Fruit fly (Drosophila melanogaster) whole organism, embryonic: Measurements from ENCODE around the gene CG12118.

Experiments
- CG10543 ChIP-seq: fragments of 200-800 bp; sonication (Bioruptor generic); optimal IDR thresholded peaks from 3 replicates; lab custom pipeline; 2017; ENCODE audit warnings: missing biosample characterization, mild to moderate bottlenecking, missing genetic modification characterization, moderate library complexity
- CG11504 ChIP-seq: fragments of 200-800 bp; sonication (Bioruptor generic); optimal IDR thresholded peaks from 3 replicates; lab custom pipeline; 2019; ENCODE audit warnings: missing biosample characterization, mild to moderate bottlenecking, missing genetic modification characterization, moderate library complexity
- CG12236 ChIP-seq: fragments of 200-800 bp; sonication (Bioruptor generic); optimal IDR thresholded peaks from 2 replicates; lab custom pipeline; 2016; ENCODE audit warnings: missing biosample characterization, missing genetic modification characterization
- CG13123 ChIP-seq: fragments of 200-800 bp; sonication (Bioruptor generic); optimal IDR thresholded peaks from 2 replicates; lab custom pipeline; 2016; ENCODE audit warnings: missing biosample characterization, missing genetic modification characterization
- CG13287 ChIP-seq: fragments of 200-800 bp; sonication (Bioruptor generic); IDR thresholded peaks from 2 replicates; pipeline ENCODE4 v1.3.6; 2022; ENCODE audit warnings: missing biosample characterization, missing genetic modification characterization; ENCODE audit not compliant: partially characterized antibody
- CG14965 ChIP-seq: fragments of 200-800 bp; sonication (Bioruptor generic); optimal IDR thresholded peaks from 2 replicates; lab custom pipeline; 2016; ENCODE audit warnings: missing biosample characterization, missing genetic modification characterization, borderline replicate concordance
- CG15479 ChIP-seq: fragments of 200-800 bp; sonication (Bioruptor generic); optimal IDR thresholded peaks from 3 replicates; lab custom pipeline; 2019; ENCODE audit warnings: missing biosample characterization, mild to moderate bottlenecking, missing genetic modification characterization, moderate library complexity
- CG16813 ChIP-seq: fragments of 200-800 bp; sonication (Bioruptor generic); IDR thresholded peaks from 3 replicates; pipeline ENCODE4 v1.3.6; 2022; ENCODE audit warnings: missing biosample characterization, missing genetic modification characterization; ENCODE audit not compliant: partially characterized antibody
- CG17568 ChIP-seq: fragments of 200-800 bp; sonication (Bioruptor generic); optimal IDR thresholded peaks from 2 replicates; lab custom pipeline; 2018; ENCODE audit warnings: missing biosample characterization, mild to moderate bottlenecking, missing genetic modification characterization, moderate library complexity
- CG17612 ChIP-seq: fragments of 200-800 bp; sonication (Bioruptor generic); IDR thresholded peaks from 2 replicates; pipeline ENCODE4 v1.3.6; 2022; ENCODE audit warnings: missing biosample characterization, missing genetic modification characterization
- CG2120 ChIP-seq: fragments of 200-800 bp; sonication (Bioruptor generic); optimal IDR thresholded peaks from 3 replicates; lab custom pipeline; 2016; ENCODE audit warnings: missing biosample characterization, missing genetic modification characterization
- CG2712 ChIP-seq: fragments of 200-800 bp; optimal IDR thresholded peaks from 3 replicates; lab custom pipeline; 2019; ENCODE audit warnings: missing biosample characterization, mild to moderate bottlenecking, missing genetic modification characterization, moderate library complexity
- CG34376 ChIP-seq: fragments of 200-800 bp; sonication (Bioruptor generic); optimal IDR thresholded peaks from 2 replicates; lab custom pipeline; 2018; ENCODE audit warnings: missing biosample characterization, mild to moderate bottlenecking, missing genetic modification characterization
- CG34422 ChIP-seq: fragments of 200-800 bp; sonication (Bioruptor generic); IDR thresholded peaks from 3 replicates; pipeline ENCODE4 v1.3.6; 2022; ENCODE audit warnings: missing biosample characterization, missing genetic modification characterization
- CG7963 ChIP-seq: fragments of 200-800 bp; sonication (Bioruptor generic); IDR thresholded peaks from 3 replicates; pipeline ENCODE4 v1.3.6; 2022; ENCODE audit warnings: missing biosample characterization, missing genetic modification characterization; ENCODE audit not compliant: partially characterized antibody
- CG8924 ChIP-seq: fragments of 200-800 bp; optimal IDR thresholded peaks from 3 replicates; lab custom pipeline; 2019; ENCODE audit warnings: missing biosample characterization, mild to moderate bottlenecking, missing genetic modification characterization, moderate library complexity
- CG9215 ChIP-seq: fragments of 200-800 bp; sonication (Bioruptor generic); IDR thresholded peaks from 2 replicates; pipeline ENCODE4 v1.3.6; 2022; ENCODE audit warnings: missing biosample characterization, missing genetic modification characterization
- CG9437 ChIP-seq: fragments of 200-800 bp; sonication (Bioruptor generic); optimal IDR thresholded peaks from 2 replicates; lab custom pipeline; 2018; ENCODE audit warnings: missing biosample characterization, mild to moderate bottlenecking, missing genetic modification characterization
- Dek ChIP-seq: fragments of 200-800 bp; sonication (Bioruptor generic); optimal IDR thresholded peaks from 3 replicates; lab custom pipeline; 2019; ENCODE audit warnings: missing biosample characterization, mild to moderate bottlenecking, missing genetic modification characterization, moderate library complexity
- Fer3 ChIP-seq: fragments of 200-800 bp; sonication (Bioruptor generic); optimal IDR thresholded peaks from 2 replicates; lab custom pipeline; 2018; ENCODE audit warnings: missing biosample characterization, mild to moderate bottlenecking, missing genetic modification characterization, moderate library complexity
- HLH4C ChIP-seq: fragments of 200-800 bp; sonication (Bioruptor generic); IDR thresholded peaks from 3 replicates; pipeline ENCODE4 v1.3.6; 2022; ENCODE audit warnings: missing biosample characterization, missing genetic modification characterization; ENCODE audit not compliant: partially characterized antibody
- Hr78 ChIP-seq, 2 experiments: fragments of 200-800 bp in 1 of 2; fragments of >200 bp in 1 of 2; sonication (Bioruptor generic) in 1 of 2; optimal IDR thresholded peaks; 2 replicates each; lab custom pipeline; 2017 to 2019; ENCODE audit warnings: missing biosample characterization in 2 of 2, missing genetic modification characterization in 2 of 2, mild to moderate bottlenecking in 1 of 2, moderate library complexity in 1 of 2
- Trl ChIP-seq, 3 experiments: fragments of >200 bp in 2 of 3; fragments of 200-800 bp in 1 of 3; sonication (Bioruptor generic) in 1 of 3; optimal IDR thresholded peaks; 2 replicates in 1 of 3; 3 replicates in 2 of 3; lab custom pipeline; 2016 to 2017; ENCODE audit warnings: missing biosample characterization in 1 of 3, missing genetic modification characterization in 1 of 3
- YL-1 ChIP-seq: fragments of 200-800 bp; sonication (Bioruptor generic); optimal IDR thresholded peaks from 3 replicates; lab custom pipeline; 2017; ENCODE audit warnings: missing biosample characterization, mild to moderate bottlenecking, missing genetic modification characterization
- ase ChIP-seq: fragments of 200-800 bp; sonication (Bioruptor generic); IDR thresholded peaks from 3 replicates; pipeline ENCODE4 v1.3.6; 2022; ENCODE audit warnings: missing biosample characterization, missing genetic modification characterization
- az2 ChIP-seq: fragments of 200-800 bp; sonication (Bioruptor generic); optimal IDR thresholded peaks from 3 replicates; lab custom pipeline; 2016; ENCODE audit warnings: missing biosample characterization, missing genetic modification characterization
- bsh ChIP-seq, 2 experiments: fragments of 200-800 bp; sonication (Bioruptor generic); optimal IDR thresholded peaks; 2 replicates each; lab custom pipeline; 2017 to 2018; ENCODE audit warnings: mild to moderate bottlenecking in 2 of 2, missing biosample characterization in 2 of 2, missing genetic modification characterization in 2 of 2, moderate library complexity in 1 of 2
- chinmo ChIP-seq: fragments of 200-800 bp; sonication (Bioruptor generic); IDR thresholded peaks from 4 replicates; pipeline ENCODE4 v1.3.6; 2022; ENCODE audit warnings: missing biosample characterization, missing genetic modification characterization; ENCODE audit not compliant: partially characterized antibody
- chm ChIP-seq: fragments of 200-800 bp; sonication (Bioruptor generic); IDR thresholded peaks from 2 replicates; pipeline ENCODE4 v1.3.6; 2022; ENCODE audit warnings: missing biosample characterization, missing genetic modification characterization
- crol ChIP-seq: fragments of 200-800 bp; sonication (Bioruptor generic); IDR thresholded peaks from 2 replicates; pipeline ENCODE4 v1.3.6; 2022; ENCODE audit warnings: missing biosample characterization, missing genetic modification characterization
- crp ChIP-seq, 2 experiments: fragments of 200-800 bp; sonication (Bioruptor generic); optimal IDR thresholded peaks; 2 replicates in 1 of 2; 3 replicates in 1 of 2; lab custom pipeline; 2017; ENCODE audit warnings: missing biosample characterization in 2 of 2, missing genetic modification characterization in 2 of 2, mild to moderate bottlenecking in 1 of 2, moderate library complexity in 1 of 2
- gcm2 ChIP-seq: fragments of 200-800 bp; sonication (Bioruptor generic); optimal IDR thresholded peaks from 2 replicates; lab custom pipeline; 2016; ENCODE audit warnings: missing biosample characterization, missing genetic modification characterization
- gro ChIP-seq: fragments of 200-800 bp; sonication (Bioruptor generic); optimal IDR thresholded peaks from 2 replicates; lab custom pipeline; 2016; ENCODE audit warnings: missing biosample characterization, missing genetic modification characterization
- her ChIP-seq: fragments of 200-800 bp; sonication (Bioruptor generic); optimal IDR thresholded peaks from 2 replicates; lab custom pipeline; 2016; ENCODE audit warnings: missing biosample characterization, missing genetic modification characterization
- kni ChIP-seq: fragments of 200-800 bp; sonication (Bioruptor generic); optimal IDR thresholded peaks from 3 replicates; lab custom pipeline; 2017; ENCODE audit warnings: mild to moderate bottlenecking, missing biosample characterization, missing genetic modification reagents, missing genetic modification characterization
- knrl ChIP-seq: fragments of 200-800 bp; sonication (Bioruptor generic); IDR thresholded peaks from 3 replicates; pipeline ENCODE4 v1.3.6; 2022; ENCODE audit warnings: missing biosample characterization, missing genetic modification characterization; ENCODE audit not compliant: partially characterized antibody
- lbe ChIP-seq: fragments of 200-800 bp; sonication (Bioruptor generic); optimal IDR thresholded peaks from 2 replicates; lab custom pipeline; 2016; ENCODE audit warnings: missing biosample characterization, mild to moderate bottlenecking, missing genetic modification characterization
- lmd ChIP-seq: fragments of 200-800 bp; sonication (Bioruptor generic); IDR thresholded peaks from 2 replicates; pipeline ENCODE4 v1.3.6; 2022; ENCODE audit warnings: missing biosample characterization, missing genetic modification characterization
- odd ChIP-seq: fragments of 200-800 bp; sonication (Bioruptor generic); optimal IDR thresholded peaks from 2 replicates; lab custom pipeline; 2017; ENCODE audit warnings: missing biosample characterization, mild to moderate bottlenecking, missing genetic modification characterization
- phol ChIP-seq: fragments of 200-800 bp; sonication (Bioruptor generic); optimal IDR thresholded peaks from 3 replicates; lab custom pipeline; 2018; ENCODE audit warnings: missing biosample characterization, mild to moderate bottlenecking, missing genetic modification characterization, moderate library complexity
- psq ChIP-seq: fragments of 200-800 bp; sonication (Bioruptor generic); optimal IDR thresholded peaks from 2 replicates; lab custom pipeline; 2017; ENCODE audit warnings: missing biosample characterization, missing genetic modification characterization
- repo ChIP-seq: fragments of 200-800 bp; sonication (Bioruptor generic); optimal IDR thresholded peaks from 2 replicates; lab custom pipeline; 2016; ENCODE audit warnings: missing biosample characterization, missing genetic modification characterization
- sqz ChIP-seq: fragments of 200-800 bp; sonication (Bioruptor generic); optimal IDR thresholded peaks from 3 replicates; lab custom pipeline; 2018; ENCODE audit warnings: missing biosample characterization, mild to moderate bottlenecking, missing genetic modification characterization
- sr ChIP-seq: fragments of 200-800 bp; sonication (Bioruptor generic); IDR thresholded peaks from 3 replicates; pipeline ENCODE4 v1.3.6; 2022; ENCODE audit warnings: missing biosample characterization, missing genetic modification characterization
- sug ChIP-seq: fragments of 200-800 bp; optimal IDR thresholded peaks from 2 replicates; lab custom pipeline; 2019; ENCODE audit warnings: missing biosample characterization, mild to moderate bottlenecking, missing genetic modification characterization, moderate library complexity
- tna ChIP-seq: fragments of 200-800 bp; sonication (Bioruptor generic); IDR thresholded peaks from 2 replicates; pipeline ENCODE4 v1.3.6; 2022; ENCODE audit warnings: missing biosample characterization, missing genetic modification characterization; ENCODE audit not compliant: partially characterized antibody
- tup ChIP-seq: fragments of 200-800 bp; sonication (Bioruptor generic); optimal IDR thresholded peaks from 2 replicates; lab custom pipeline; 2016; ENCODE audit warnings: missing biosample characterization, mild to moderate bottlenecking, missing genetic modification characterization, moderate library complexity

The CG12118 gene

dm6 chrX:9163645-9164509 is 32.3 kb downstream of the CG12118 start (continued):
- no peak for TF ChIP-seq CG12236 (GFP tag; lab: Kevin White, UChicago)
- TF ChIP-seq kni = peak; percentile 35
- TF ChIP-seq CG9215 (GFP tag; lab: Robert Waterston, UW) = no peak
- TF ChIP-seq Trl (optimal IDR thresholded peaks at IDR 0.05; lab: Kevin White, UChicago) = peak; percentile 70 to 90
- TF ChIP-seq Trl (GFP tag; optimal IDR thresholded peaks at IDR 0.05; lab: Kevin White, UChicago) = peak; percentile 30
- peak; percentile 84; the same call in 3 of the 4 replicates for TF ChIP-seq chinmo (GFP tag; lab: Robert Waterston, UW)
- no peak for TF ChIP-seq tna
- peak; percentile 78 for TF ChIP-seq sqz (GFP tag; lab: Kevin White, UChicago)
- TF ChIP-seq knrl (GFP tag; lab: Robert Waterston, UW) = 0 out of 3 replicates have a peak, but pooled peaks have one; percentile 27
- peak in 1 of 2 experiments; percentile 22 for TF ChIP-seq crp (GFP tag; optimal IDR thresholded peaks at IDR 0.05; lab: Kevin White, UChicago)
- TF ChIP-seq CG8924 = peak; percentile 2
- peak in 1 of 2 experiments; percentile 41 for TF ChIP-seq bsh (GFP tag; optimal IDR thresholded peaks at IDR 0.05; lab: Kevin White, UChicago)
- TF ChIP-seq CG34376 (GFP tag; lab: Kevin White, UChicago) = peak; percentile 48
- TF ChIP-seq sr (GFP tag; lab: Robert Waterston, UW) = peak; percentile 65; the same call in 2 of the 3 replicates
- TF ChIP-seq CG15479 (GFP tag; lab: Kevin White, UChicago) = peak; percentile 9
- peak; percentile 71 for TF ChIP-seq sug (tag; lab: Kevin White, UChicago)
- TF ChIP-seq CG13123 = no peak
- peak; percentile 25; the same call in 1 of the 2 replicates for TF ChIP-seq CG13287
- TF ChIP-seq tup (GFP tag; lab: Kevin White, UChicago) = no peak
- TF ChIP-seq lmd (GFP tag; lab: Robert Waterston, UW) = no peak
- TF ChIP-seq CG2712 (tag; lab: Kevin White, UChicago) = peak; percentile 7
- TF ChIP-seq odd = peak; percentile 25
- TF ChIP-seq lbe (GFP tag; lab: Kevin White, UChicago) = peak; percentile 52
- TF ChIP-seq CG10543 (GFP tag; lab: Kevin White, UChicago) = peak; percentile 13
- peak; percentile 38; the same call in 1 of the 3 replicates for TF ChIP-seq CG34422 (GFP tag; lab: Robert Waterston, UW)
- peak; percentile 80 for TF ChIP-seq crol (GFP tag; lab: Robert Waterston, UW)
- TF ChIP-seq, all 482 proteins: peak for 38

dm6 chrX:9163110-9163509 is 33.1 kb downstream of the CG12118 start, which contains the start of gene mei-P26:
TSS of gene mei-P26 (plus strand) at chrX:9163255.
- peak; percentile 78 for TF ChIP-seq CG16813 (GFP tag; lab: Robert Waterston, UW)
- TF ChIP-seq chm (GFP tag; lab: Robert Waterston, UW) = no peak
- no peak for TF ChIP-seq ase (GFP tag; lab: Robert Waterston, UW)
- TF ChIP-seq CG14965 (GFP tag; lab: Kevin White, UChicago) = no peak
- TF ChIP-seq CG17568 (GFP tag; lab: Kevin White, UChicago) = peak; percentile 58
- TF ChIP-seq Fer3 = no peak
- no peak for TF ChIP-seq Hr78 (GFP tag; optimal IDR thresholded peaks at IDR 0.05; lab: Kevin White, UChicago)
- TF ChIP-seq her (GFP tag; lab: Kevin White, UChicago) = no peak
- TF ChIP-seq phol (tag; lab: Kevin White, UChicago) = peak; percentile 52
- no peak for TF ChIP-seq az2
- no peak for TF ChIP-seq gro (GFP tag; lab: Kevin White, UChicago)
- no peak for TF ChIP-seq CG13123
- no peak for TF ChIP-seq repo
- TF ChIP-seq gcm2 (GFP tag; lab: Kevin White, UChicago) = no peak
- no peak for TF ChIP-seq CG17612
- no peak for TF ChIP-seq Dek (tag; lab: Kevin White, UChicago)
- peak; percentile 84 for TF ChIP-seq CG7963 (GFP tag; lab: Robert Waterston, UW)
- no peak for TF ChIP-seq YL-1 (GFP tag; lab: Kevin White, UChicago)
- peak; percentile 44 for TF ChIP-seq CG9437 (GFP tag; lab: Kevin White, UChicago)
- no peak for TF ChIP-seq CG11504 (tag; lab: Kevin White, UChicago)
- no peak for TF ChIP-seq psq (GFP tag; lab: Kevin White, UChicago)
- no peak for TF ChIP-seq CG2120 (GFP tag; lab: Kevin White, UChicago)
- TF ChIP-seq HLH4C (GFP tag; lab: Robert Waterston, UW) = peak; percentile 81
